Fruit fly (Drosophila melanogaster) Kc167 (cell line): ENCODE data around the gene Sfp24Ba.

Experiments used
- Myc ChIP-seq: fragments of >200 bp; optimal IDR thresholded peaks from 2 replicates; lab custom pipeline; 2017; ENCODE audit warnings: missing external identifiers
- Sin3A ChIP-seq: fragments of >200 bp; optimal IDR thresholded peaks from 2 replicates; lab custom pipeline; 2018; ENCODE audit warnings: missing external identifiers
- h ChIP-seq: fragments of >200 bp; optimal IDR thresholded peaks from 3 replicates; lab custom pipeline; 2018; ENCODE audit warnings: missing external identifiers
- insv ChIP-seq: fragments of >200 bp; optimal IDR thresholded peaks from 3 replicates; lab custom pipeline; 2018; ENCODE audit warnings: missing external identifiers
- psq ChIP-seq: fragments of >200 bp; optimal IDR thresholded peaks from 2 replicates; lab custom pipeline; 2017; ENCODE audit warnings: missing external identifiers
- ttk ChIP-seq: sonication (Bioruptor generic); optimal IDR thresholded peaks from 2 replicates; lab custom pipeline; 2017; ENCODE audit warnings: missing external identifiers

The Sfp24Ba gene

dm6 chr2L:3628819-3629218, 39.5 kb downstream of the Sfp24Ba start:
- TF ChIP-seq Myc (lab: Kevin White, UChicago) (no peak), psq (lab: Kevin White, UChicago) (no peak), insv (lab: Kevin White, UChicago) (no peak), Sin3A (lab: Kevin White, UChicago) (no peak), ttk (lab: Kevin White, UChicago) (no peak), h (lab: Kevin White, UChicago) (no peak)

- no peak for TF ChIP-seq ttk (lab: Kevin White, UChicago)
- TF ChIP-seq insv (lab: Kevin White, UChicago) = no peak
- no peak for TF ChIP-seq psq (lab: Kevin White, UChicago)
- no peak for TF ChIP-seq Myc (lab: Kevin White, UChicago)
- no peak for TF ChIP-seq Sin3A (lab: Kevin White, UChicago)
- no peak for TF ChIP-seq h (lab: Kevin White, UChicago)
These were observed 43.6 kb downstream of the Sfp24Ba start for dm6 chr2L:3624784-3625183.

- TF ChIP-seq insv (lab: Kevin White, UChicago) = no peak
- TF ChIP-seq Sin3A (lab: Kevin White, UChicago) = no peak
- no peak for TF ChIP-seq h (lab: Kevin White, UChicago)
- no peak for TF ChIP-seq psq (lab: Kevin White, UChicago)
- no peak for TF ChIP-seq ttk (lab: Kevin White, UChicago)
- TF ChIP-seq Myc (lab: Kevin White, UChicago) = no peak
These were observed 46.7 kb downstream of the Sfp24Ba start, which contains the start of gene CG15418 for dm6 chr2L:3621604-3622003. Gene CG15418 (minus strand): TSS chr2L:3621704.

dm6 chr2L:3618818-3619362, 49.5 kb downstream of the Sfp24Ba start, which contains the start of gene Ugt36A1:
Gene Ugt36A1 (plus strand): TSS chr2L:3619097.
- TF ChIP-seq psq (lab: Kevin White, UChicago) (no peak), Myc (lab: Kevin White, UChicago) (no peak), Sin3A (lab: Kevin White, UChicago) (no peak), h (lab: Kevin White, UChicago) (no peak), ttk (lab: Kevin White, UChicago) (no peak), insv (lab: Kevin White, UChicago) (no peak)
